Fruit fly (Drosophila melanogaster) whole organism, pupa: ENCODE measurements around the gene CG11980.

Experiments used
- CG10348 ChIP-seq: fragments of 200-800 bp; sonication (Bioruptor generic); IDR thresholded peaks from 2 replicates; pipeline ENCODE4 v1.3.6; 2022; ENCODE audit warnings: missing biosample characterization, missing genetic modification characterization
- CG12605 ChIP-seq: fragments of 200-800 bp; sonication (Bioruptor generic); IDR thresholded peaks from 2 replicates; pipeline ENCODE4 v1.3.6; 2022; ENCODE audit warnings: missing biosample characterization, missing genetic modification characterization
- CG13204 ChIP-seq: fragments of 200-800 bp; sonication (Bioruptor generic); optimal IDR thresholded peaks from 2 replicates; lab custom pipeline; 2018; ENCODE audit warnings: missing biosample characterization, mild to moderate bottlenecking, missing genetic modification characterization, moderate library complexity
- CG14655 ChIP-seq: fragments of 200-800 bp; sonication (Bioruptor generic); optimal IDR thresholded peaks from 3 replicates; lab custom pipeline; 2017; ENCODE audit warnings: mild to moderate bottlenecking, missing biosample characterization, missing genetic modification reagents, missing genetic modification characterization
- CG15710 ChIP-seq: fragments of 200-800 bp; sonication (Bioruptor generic); optimal IDR thresholded peaks from 2 replicates; lab custom pipeline; 2018; ENCODE audit warnings: missing biosample characterization, mild to moderate bottlenecking, missing genetic modification characterization, moderate library complexity
- CG17806 ChIP-seq: fragments of 200-800 bp; sonication (Bioruptor generic); optimal IDR thresholded peaks from 2 replicates; lab custom pipeline; 2018; ENCODE audit warnings: missing biosample characterization, mild to moderate bottlenecking, missing genetic modification characterization, moderate library complexity
- CG32121 ChIP-seq: fragments of 200-800 bp; sonication (Bioruptor generic); IDR thresholded peaks from 2 replicates; pipeline ENCODE4 v1.3.6; 2022; ENCODE audit warnings: missing biosample characterization, missing genetic modification characterization
- CG34367 ChIP-seq: fragments of 200-800 bp; sonication (Bioruptor generic); optimal IDR thresholded peaks from 2 replicates; lab custom pipeline; 2018; ENCODE audit warnings: missing biosample characterization, mild to moderate bottlenecking, missing genetic modification characterization
- CG4496 ChIP-seq: fragments of 200-800 bp; sonication (Bioruptor generic); IDR thresholded peaks from 3 replicates; pipeline ENCODE4 v1.3.6; 2022; ENCODE audit warnings: missing biosample characterization, missing genetic modification characterization
- CG8159 ChIP-seq: fragments of 200-800 bp; sonication (Bioruptor generic); optimal IDR thresholded peaks from 3 replicates; lab custom pipeline; 2018; ENCODE audit warnings: missing biosample characterization, mild to moderate bottlenecking, missing genetic modification characterization, moderate library complexity
- CG8301 ChIP-seq: fragments of 200-800 bp; sonication (Bioruptor generic); optimal IDR thresholded peaks from 2 replicates; lab custom pipeline; 2018; ENCODE audit warnings: missing biosample characterization, mild to moderate bottlenecking, missing genetic modification characterization
- CG9948 ChIP-seq: fragments of 200-800 bp; sonication (Bioruptor generic); optimal IDR thresholded peaks from 2 replicates; lab custom pipeline; 2018; ENCODE audit warnings: missing biosample characterization, mild to moderate bottlenecking, missing genetic modification characterization, moderate library complexity
- D1 ChIP-seq: fragments of 200-800 bp; sonication (Bioruptor generic); optimal IDR thresholded peaks from 2 replicates; lab custom pipeline; 2018; ENCODE audit warnings: missing biosample characterization, mild to moderate bottlenecking, missing genetic modification characterization, moderate library complexity
- EcR ChIP-seq: fragments of 200-800 bp; sonication (Bioruptor generic); optimal IDR thresholded peaks from 3 replicates; lab custom pipeline; 2019; ENCODE audit warnings: missing biosample characterization, missing genetic modification characterization, mild to moderate bottlenecking, moderate library complexity, missing genetic modification reagents
- Ets98B ChIP-seq: fragments of 200-800 bp; sonication (Bioruptor generic); IDR thresholded peaks from 2 replicates; pipeline ENCODE4 v1.3.6; 2022; ENCODE audit warnings: missing biosample characterization, missing genetic modification characterization
- Pif1A ChIP-seq: fragments of 200-800 bp; sonication (Bioruptor generic); optimal IDR thresholded peaks from 3 replicates; lab custom pipeline; 2016; ENCODE audit warnings: missing biosample characterization, missing genetic modification characterization
- Pif1B ChIP-seq: fragments of 200-800 bp; sonication (Bioruptor generic); optimal IDR thresholded peaks from 3 replicates; lab custom pipeline; 2016; ENCODE audit warnings: missing biosample characterization, missing genetic modification characterization
- Snoo ChIP-seq: fragments of 200-800 bp; sonication (Bioruptor generic); optimal IDR thresholded peaks from 3 replicates; lab custom pipeline; 2017; ENCODE audit warnings: missing biosample characterization, mild to moderate bottlenecking, missing genetic modification characterization, inconsistent platforms
- fd96Ca ChIP-seq: fragments of 200-800 bp; sonication (Bioruptor generic); IDR thresholded peaks from 3 replicates; pipeline ENCODE4 v1.3.6; 2022; ENCODE audit warnings: missing biosample characterization, missing genetic modification characterization
- gl ChIP-seq: fragments of 200-800 bp; sonication (Bioruptor generic); optimal IDR thresholded peaks from 2 replicates; lab custom pipeline; 2018; ENCODE audit warnings: missing biosample characterization, mild to moderate bottlenecking, missing genetic modification characterization
- rn ChIP-seq: fragments of 200-800 bp; sonication (Bioruptor generic); IDR thresholded peaks from 2 replicates; pipeline ENCODE4 v1.3.6; 2022; ENCODE audit warnings: missing biosample characterization, missing genetic modification characterization

CG11980 gene

dm6 chr3R:8981209-8981996, 22.4 kb upstream of the CG11980 start:
- TF ChIP-seq CG8301 (tag; lab: Kevin White, UChicago) (no peak), Pif1B (GFP tag; lab: Kevin White, UChicago) (no peak)

DNA sequence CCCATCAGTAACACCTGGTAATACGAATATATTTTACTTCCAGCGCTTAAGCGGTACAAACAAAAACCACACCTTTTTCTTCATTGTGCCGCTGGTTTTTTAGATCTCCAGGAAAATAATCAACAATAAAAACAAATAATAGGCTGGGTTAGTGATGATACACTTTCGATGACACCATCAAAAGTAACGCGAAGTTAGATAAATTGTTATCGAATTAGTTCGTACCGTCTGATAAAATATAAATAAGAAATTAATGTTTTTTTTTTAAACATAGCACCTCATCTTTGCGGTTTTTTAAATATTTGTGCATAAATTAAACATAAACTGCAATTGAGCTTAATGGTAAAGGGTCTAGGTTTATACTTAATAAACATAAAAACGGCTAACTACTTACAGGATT, 19.7 kb upstream of the CG11980 start, which contains the start of gene RagA-B:
Gene RagA-B (minus strand): TSS at position 175 of the 400 bp plus-strand sequence.
- TF ChIP-seq CG14655 (GFP tag; lab: Kevin White, UChicago) (no peak), CG15710 (tag; lab: Kevin White, UChicago) (no peak)

dm6 chr3R:8984602-8985074, 19.2 kb upstream of the CG11980 start, which contains the start of gene CG11970:
CG11970 (plus strand) TSS chr3R:8984718.
- TF ChIP-seq CG17806 (tag; lab: Kevin White, UChicago) (no peak), CG13204 (GFP tag; lab: Kevin White, UChicago) (no peak), CG32121 (no peak), Snoo (tag; lab: Kevin White, UChicago) (no peak), CG4496 (no peak), CG9948 (no peak), CG14655 (GFP tag; lab: Kevin White, UChicago) (no peak), CG8301 (tag; lab: Kevin White, UChicago) (no peak), Pif1B (GFP tag; lab: Kevin White, UChicago) (no peak)

DNA sequence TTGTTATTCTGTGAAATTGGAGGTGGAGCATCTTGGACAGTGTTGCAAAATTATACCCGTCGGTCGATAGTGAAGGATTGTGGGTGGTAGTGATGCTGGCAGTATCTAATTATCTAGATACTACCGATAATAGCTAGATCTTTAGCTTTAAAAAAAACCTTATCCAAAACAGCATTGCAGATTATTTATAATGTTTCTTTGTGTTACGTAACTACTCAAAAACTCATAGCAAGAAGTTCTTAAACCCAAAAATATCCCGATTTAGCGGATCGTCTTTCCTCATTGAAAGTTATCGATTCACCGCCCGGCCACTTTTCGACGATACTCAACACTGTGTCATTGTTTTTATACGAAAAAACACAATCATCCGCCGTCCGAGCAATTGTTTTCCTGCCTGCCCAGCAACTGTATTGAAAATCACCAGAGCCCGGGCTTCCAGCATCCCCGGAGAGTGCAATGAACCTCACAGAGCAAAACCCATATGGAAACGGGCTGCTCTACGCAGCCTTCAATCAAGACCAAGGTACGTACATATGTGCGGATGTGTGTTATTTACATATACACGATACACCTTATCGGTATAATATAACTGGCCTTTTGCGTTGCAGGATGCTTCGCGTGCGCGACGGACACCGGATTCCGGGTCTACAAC, 10.8 kb upstream of the CG11980 start, which contains the start of gene CG11975:
Gene CG11975 (plus strand): TSS at position 326 of the 652 bp plus-strand sequence.
- TF ChIP-seq EcR (GFP tag; lab: Kevin White, UChicago) = peak; percentile 69
- peak; percentile 47; the same call in 1 of the 3 replicates for TF ChIP-seq fd96Ca (GFP tag; lab: Robert Waterston, UW)
- TF ChIP-seq CG15710 (tag; lab: Kevin White, UChicago) = peak; percentile 62
- no peak for TF ChIP-seq Pif1A (GFP tag; lab: Kevin White, UChicago)
- TF ChIP-seq CG8301 (tag; lab: Kevin White, UChicago) = no peak
- peak; percentile 39; the same call in 1 of the 2 replicates for TF ChIP-seq CG32121
- TF ChIP-seq D1 (tag; lab: Kevin White, UChicago) = no peak
- TF ChIP-seq Snoo (tag; lab: Kevin White, UChicago) = peak; percentile 52
- TF ChIP-seq CG17806 (tag; lab: Kevin White, UChicago) = peak; percentile 20
- peak; percentile 34 for TF ChIP-seq CG9948
- peak; percentile 60; the same call in 1 of the 3 replicates for TF ChIP-seq CG4496

- no peak for TF ChIP-seq CG13204 (GFP tag; lab: Kevin White, UChicago)
These were observed 6.4 kb upstream of the CG11980 start, which contains the start of gene CG11977 for dm6 chr3R:8997397-8997796. CG11977 (plus strand) TSS chr3R:8997697.

dm6 chr3R:8998243-8998642, 5.6 kb upstream of the CG11980 start:
- TF ChIP-seq rn (GFP tag; lab: Robert Waterston, UW) = no peak

dm6 chr3R:9001720-9002240, 2.0 kb upstream of the CG11980 start:
- 0 out of 3 replicates have a peak, but pooled peaks have one; percentile 6 for TF ChIP-seq CG4496
- no peak for TF ChIP-seq CG8159 (tag; lab: Kevin White, UChicago)
- TF ChIP-seq CG34367 (tag; lab: Kevin White, UChicago) = no peak

DNA sequence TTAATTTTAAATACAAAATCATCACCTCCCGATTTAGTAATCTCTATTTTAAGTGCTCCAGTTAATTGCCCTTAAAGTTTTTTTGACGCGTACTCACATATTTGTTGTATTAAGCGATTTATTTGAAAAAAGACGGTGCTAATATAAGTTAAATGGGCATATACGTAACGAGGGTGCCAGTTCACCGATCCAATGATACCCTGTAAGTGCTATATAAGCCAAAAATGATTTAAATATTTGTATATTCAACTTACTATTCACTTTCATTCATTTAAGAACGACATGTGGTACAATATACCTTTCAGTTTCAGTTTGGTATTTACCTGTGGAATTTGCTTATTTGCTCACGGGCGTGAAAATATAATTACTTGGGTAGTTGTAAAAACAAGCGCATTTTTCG, 1.3 kb upstream of the CG11980 start:
- TF ChIP-seq Pif1A (GFP tag; lab: Kevin White, UChicago) = no peak
- TF ChIP-seq Snoo (tag; lab: Kevin White, UChicago) = no peak
- no peak for TF ChIP-seq Pif1B (GFP tag; lab: Kevin White, UChicago)
- no peak for TF ChIP-seq CG14655 (GFP tag; lab: Kevin White, UChicago)
- TF ChIP-seq D1 (tag; lab: Kevin White, UChicago) = no peak
- no peak for TF ChIP-seq CG13204 (GFP tag; lab: Kevin White, UChicago)
- no peak for TF ChIP-seq CG8159 (tag; lab: Kevin White, UChicago)
- no peak for TF ChIP-seq CG17806 (tag; lab: Kevin White, UChicago)
- no peak for TF ChIP-seq CG10348
- TF ChIP-seq CG15710 (tag; lab: Kevin White, UChicago) = no peak
- TF ChIP-seq EcR (GFP tag; lab: Kevin White, UChicago) = no peak
- TF ChIP-seq CG8301 (tag; lab: Kevin White, UChicago) = no peak
- TF ChIP-seq Ets98B (GFP tag; lab: Robert Waterston, UW) = no peak
- TF ChIP-seq CG12605 (GFP tag; lab: Robert Waterston, UW) = no peak
- no peak for TF ChIP-seq gl (tag; lab: Kevin White, UChicago)
- no peak for TF ChIP-seq CG34367 (tag; lab: Kevin White, UChicago)
- TF ChIP-seq CG32121 = no peak
- no peak for TF ChIP-seq fd96Ca (GFP tag; lab: Robert Waterston, UW)
- TF ChIP-seq CG9948 = no peak
- TF ChIP-seq rn (GFP tag; lab: Robert Waterston, UW) = no peak
